Worm (Caenorhabditis elegans) whole organism, early embryonic: ENCODE measurements around the gene parp-2.

Experiments used
- B0310.2 ChIP-seq: sonication (generic microtip); optimal IDR thresholded peaks from 2 replicates; lab custom pipeline; 2016; ENCODE audit warnings: mild to moderate bottlenecking, missing genetic modification characterization, missing compliant biosample characterization
- F13C5.2 ChIP-seq: sonication (generic microtip); optimal IDR thresholded peaks from 2 replicates; lab custom pipeline; 2017; ENCODE audit warnings: mild to moderate bottlenecking, missing genetic modification characterization, inconsistent platforms, missing compliant biosample characterization
- aly-1 ChIP-seq: sonication (generic microtip); optimal IDR thresholded peaks from 2 replicates; lab custom pipeline; 2016; ENCODE audit warnings: missing genetic modification characterization, missing compliant biosample characterization
- scrt-1 ChIP-seq: fragments of 200-800 bp; sonication (Bioruptor generic); IDR thresholded peaks from 2 replicates; pipeline ENCODE4 v1.3.6; 2022; ENCODE audit warnings: missing genetic modification characterization, missing compliant biosample characterization

- TF ChIP-seq scrt-1 (GFP tag; lab: Robert Waterston, UW) (no peak), B0310.2 (tag; lab: Kevin White, UChicago) (no peak), F13C5.2 (no peak), aly-1 (tag; lab: Kevin White, UChicago) (no peak)
Measured at ce11 chrII:9607137-9607536, 14.3 kb downstream of the parp-2 start.
